Fruit fly (Drosophila melanogaster) whole organism, embryonic: Measurements from ENCODE around the gene GNBP3.

Experiments used
- Ada2b ChIP-seq: fragments of 200-800 bp; sonication (Bioruptor generic); IDR thresholded peaks from 2 replicates; pipeline ENCODE4 v1.3.6; 2022; ENCODE audit warnings: missing biosample characterization, missing genetic modification characterization
- Bgb ChIP-seq: fragments of 200-800 bp; sonication (Bioruptor generic); IDR thresholded peaks from 2 replicates; pipeline ENCODE4 v1.3.6; 2022; ENCODE audit warnings: missing biosample characterization, missing genetic modification characterization; ENCODE audit not compliant: partially characterized antibody
- Bteb2 ChIP-seq: fragments of 200-800 bp; sonication (Bioruptor generic); optimal IDR thresholded peaks from 2 replicates; lab custom pipeline; 2016; ENCODE audit warnings: missing biosample characterization, missing genetic modification characterization
- CG11398 ChIP-seq: fragments of 200-800 bp; sonication (Bioruptor generic); optimal IDR thresholded peaks from 2 replicates; lab custom pipeline; 2016; ENCODE audit warnings: missing biosample characterization, missing genetic modification characterization
- CG12071 ChIP-seq: fragments of 200-800 bp; sonication (Bioruptor generic); optimal IDR thresholded peaks from 3 replicates; lab custom pipeline; 2018; ENCODE audit warnings: missing biosample characterization, mild to moderate bottlenecking, missing genetic modification characterization
- CG12299 ChIP-seq: fragments of 200-800 bp; sonication (Bioruptor generic); optimal IDR thresholded peaks from 2 replicates; lab custom pipeline; 2018; ENCODE audit warnings: missing biosample characterization, mild to moderate bottlenecking, missing genetic modification characterization
- CG13287 ChIP-seq: fragments of 200-800 bp; sonication (Bioruptor generic); IDR thresholded peaks from 2 replicates; pipeline ENCODE4 v1.3.6; 2022; ENCODE audit warnings: missing biosample characterization, missing genetic modification characterization; ENCODE audit not compliant: partially characterized antibody
- CG1603 ChIP-seq: fragments of 200-800 bp; sonication (Bioruptor generic); optimal IDR thresholded peaks from 2 replicates; lab custom pipeline; 2019; ENCODE audit warnings: missing biosample characterization, mild to moderate bottlenecking, missing genetic modification characterization, moderate library complexity
- CG16813 ChIP-seq: fragments of 200-800 bp; sonication (Bioruptor generic); IDR thresholded peaks from 3 replicates; pipeline ENCODE4 v1.3.6; 2022; ENCODE audit warnings: missing biosample characterization, missing genetic modification characterization; ENCODE audit not compliant: partially characterized antibody
- CG17361 ChIP-seq: fragments of 200-800 bp; sonication (Bioruptor generic); IDR thresholded peaks from 3 replicates; pipeline ENCODE4 v1.3.6; 2022; ENCODE audit warnings: missing biosample characterization, missing genetic modification characterization
- CG18764 ChIP-seq: fragments of 200-800 bp; sonication (Bioruptor generic); optimal IDR thresholded peaks from 3 replicates; lab custom pipeline; 2016; ENCODE audit warnings: missing biosample characterization, missing genetic modification characterization
- CG33213 ChIP-seq: fragments of 200-800 bp; sonication (Bioruptor generic); optimal IDR thresholded peaks from 3 replicates; lab custom pipeline; 2016; ENCODE audit warnings: missing biosample characterization, missing genetic modification characterization
- CG34224 ChIP-seq: fragments of 200-800 bp; sonication (Bioruptor generic); IDR thresholded peaks from 3 replicates; pipeline ENCODE4 v1.3.6; 2022; ENCODE audit warnings: missing biosample characterization, missing genetic modification characterization; ENCODE audit not compliant: partially characterized antibody
- CG4328 ChIP-seq: fragments of 200-800 bp; sonication (Bioruptor generic); optimal IDR thresholded peaks from 3 replicates; lab custom pipeline; 2017; ENCODE audit warnings: missing biosample characterization, missing genetic modification reagents, missing genetic modification characterization
- CG6654 ChIP-seq: fragments of 200-800 bp; sonication (Bioruptor generic); optimal IDR thresholded peaks from 2 replicates; lab custom pipeline; 2017; ENCODE audit warnings: missing biosample characterization, mild to moderate bottlenecking, missing genetic modification characterization
- CG7357 ChIP-seq: fragments of 200-800 bp; sonication (Bioruptor generic); IDR thresholded peaks from 3 replicates; pipeline ENCODE4 v1.3.6; 2022; ENCODE audit warnings: missing biosample characterization, missing genetic modification characterization
- CG8290 ChIP-seq, 3 experiments: fragments of 200-800 bp; sonication (Bioruptor generic); optimal IDR thresholded peaks; 2 replicates each; lab custom pipeline; 2016 to 2019; ENCODE audit warnings: missing biosample characterization in 3 of 3, missing genetic modification characterization in 3 of 3, mild to moderate bottlenecking in 2 of 3, moderate library complexity in 1 of 3
- CTCF ChIP-seq: fragments of 200-800 bp; sonication (Bioruptor generic); optimal IDR thresholded peaks from 2 replicates; lab custom pipeline; 2017; ENCODE audit warnings: missing biosample characterization, mild to moderate bottlenecking, missing genetic modification characterization, moderate library complexity
- Dp ChIP-seq: fragments of 200-800 bp; sonication (Bioruptor generic); optimal IDR thresholded peaks from 2 replicates; lab custom pipeline; 2018; ENCODE audit warnings: missing biosample characterization, mild to moderate bottlenecking, missing genetic modification characterization, moderate library complexity
- Fer1 ChIP-seq: fragments of 200-800 bp; sonication (Bioruptor generic); optimal IDR thresholded peaks from 2 replicates; lab custom pipeline; 2017; ENCODE audit warnings: missing biosample characterization, mild to moderate bottlenecking, missing genetic modification characterization
- Hr51 ChIP-seq, 2 experiments: fragments of 200-800 bp; sonication (Bioruptor generic); optimal IDR thresholded peaks; 2 replicates in 1 of 2; 3 replicates in 1 of 2; lab custom pipeline; 2016 to 2018; ENCODE audit warnings: missing biosample characterization in 2 of 2, missing genetic modification characterization in 2 of 2, mild to moderate bottlenecking in 1 of 2, moderate library complexity in 1 of 2
- Lhr ChIP-seq: fragments of 200-800 bp; sonication (Bioruptor generic); optimal IDR thresholded peaks from 3 replicates; lab custom pipeline; 2017; ENCODE audit warnings: mild to moderate bottlenecking, missing biosample characterization, missing genetic modification reagents, missing genetic modification characterization
- Med ChIP-seq: fragments of 200-800 bp; sonication (Bioruptor generic); peaks from one replicate; lab custom pipeline; 2016; ENCODE audit warnings: missing biosample characterization, missing genetic modification characterization, mild to moderate bottlenecking, inconsistent platforms, moderate library complexity
- Meics ChIP-seq: fragments of 200-800 bp; sonication (Bioruptor generic); optimal IDR thresholded peaks from 2 replicates; lab custom pipeline; 2017; ENCODE audit warnings: missing biosample characterization, mild to moderate bottlenecking, missing genetic modification characterization
- Poxn ChIP-seq: fragments of 200-800 bp; sonication (Bioruptor generic); IDR thresholded peaks from 2 replicates; pipeline ENCODE4 v1.3.6; 2022; ENCODE audit warnings: missing biosample characterization, missing genetic modification characterization
- Sox100B ChIP-seq: fragments of 200-800 bp; sonication (Bioruptor generic); optimal IDR thresholded peaks from 3 replicates; lab custom pipeline; 2018; ENCODE audit warnings: missing biosample characterization, mild to moderate bottlenecking, missing genetic modification characterization
- Usf ChIP-seq: fragments of 200-800 bp; sonication (Bioruptor generic); optimal IDR thresholded peaks from 2 replicates; lab custom pipeline; 2017; ENCODE audit warnings: missing genotype, missing biosample characterization, missing genetic modification characterization
- YL-1 ChIP-seq: fragments of 200-800 bp; sonication (Bioruptor generic); optimal IDR thresholded peaks from 3 replicates; lab custom pipeline; 2017; ENCODE audit warnings: missing biosample characterization, mild to moderate bottlenecking, missing genetic modification characterization
- amos ChIP-seq: fragments of 200-800 bp; sonication (Bioruptor generic); IDR thresholded peaks from 2 replicates; pipeline ENCODE4 v1.3.6; 2022; ENCODE audit warnings: missing biosample characterization, missing genetic modification characterization; ENCODE audit not compliant: partially characterized antibody
- aop ChIP-seq: fragments of 200-800 bp; sonication (Bioruptor generic); IDR thresholded peaks from 2 replicates; pipeline ENCODE4 v1.3.6; 2022; ENCODE audit warnings: missing biosample characterization, missing genetic modification characterization
- ara ChIP-seq: fragments of 200-800 bp; sonication (Bioruptor generic); IDR thresholded peaks from 2 replicates; pipeline ENCODE4 v1.3.6; 2022; ENCODE audit warnings: missing biosample characterization, missing genetic modification characterization
- bsh ChIP-seq, 2 experiments: fragments of 200-800 bp; sonication (Bioruptor generic); optimal IDR thresholded peaks; 2 replicates each; lab custom pipeline; 2017 to 2018; ENCODE audit warnings: mild to moderate bottlenecking in 2 of 2, missing biosample characterization in 2 of 2, missing genetic modification characterization in 2 of 2, moderate library complexity in 1 of 2
- dimm ChIP-seq: fragments of 200-800 bp; sonication (Bioruptor generic); IDR thresholded peaks from 2 replicates; pipeline ENCODE4 v1.3.6; 2022; ENCODE audit warnings: missing biosample characterization, missing genetic modification characterization
- en ChIP-seq: fragments of 200-800 bp; sonication (Bioruptor generic); optimal IDR thresholded peaks from 2 replicates; lab custom pipeline; 2016; ENCODE audit warnings: missing biosample characterization, missing genetic modification characterization
- fd3F ChIP-seq: fragments of 200-800 bp; sonication (Bioruptor generic); optimal IDR thresholded peaks from 2 replicates; lab custom pipeline; 2018; ENCODE audit warnings: missing biosample characterization, mild to moderate bottlenecking, missing genetic modification characterization, moderate library complexity
- gcm2 ChIP-seq: fragments of 200-800 bp; sonication (Bioruptor generic); optimal IDR thresholded peaks from 2 replicates; lab custom pipeline; 2016; ENCODE audit warnings: missing biosample characterization, missing genetic modification characterization
- grn ChIP-seq: fragments of 200-800 bp; sonication (Bioruptor generic); optimal IDR thresholded peaks from 3 replicates; lab custom pipeline; 2017; ENCODE audit warnings: missing biosample characterization, missing genetic modification characterization
- gro ChIP-seq: fragments of 200-800 bp; sonication (Bioruptor generic); optimal IDR thresholded peaks from 2 replicates; lab custom pipeline; 2016; ENCODE audit warnings: missing biosample characterization, missing genetic modification characterization
- ham ChIP-seq: fragments of 200-800 bp; sonication (Bioruptor generic); IDR thresholded peaks from 2 replicates; pipeline ENCODE4 v1.3.6; 2022; ENCODE audit warnings: missing biosample characterization, missing genetic modification characterization
- hth ChIP-seq: fragments of >200 bp; optimal IDR thresholded peaks from 2 replicates; lab custom pipeline; 2017; ENCODE audit warnings: inconsistent platforms
- jumu ChIP-seq: fragments of 200-800 bp; sonication (Bioruptor generic); optimal IDR thresholded peaks from 3 replicates; lab custom pipeline; 2016; ENCODE audit warnings: missing biosample characterization, missing genetic modification characterization
- nmo ChIP-seq: fragments of 200-800 bp; sonication (Bioruptor generic); optimal IDR thresholded peaks from 2 replicates; lab custom pipeline; 2018; ENCODE audit warnings: missing biosample characterization, mild to moderate bottlenecking, missing genetic modification characterization, moderate library complexity
- otp ChIP-seq: fragments of 200-800 bp; sonication (Bioruptor generic); IDR thresholded peaks from 3 replicates; pipeline ENCODE4, ENCODE4 v1.3.6; 2022; ENCODE audit warnings: missing biosample characterization, missing genetic modification characterization
- phol ChIP-seq: fragments of 200-800 bp; sonication (Bioruptor generic); optimal IDR thresholded peaks from 3 replicates; lab custom pipeline; 2018; ENCODE audit warnings: missing biosample characterization, mild to moderate bottlenecking, missing genetic modification characterization, moderate library complexity
- prd ChIP-seq, 3 experiments: fragments of >200 bp in 2 of 3; fragments of 200-800 bp in 1 of 3; sonication (Bioruptor generic) in 1 of 3; optimal IDR thresholded peaks in 2 of 3; IDR thresholded peaks in 1 of 3; 2 replicates in 2 of 3; 3 replicates in 1 of 3; pipeline versions ENCODE4 v1.3.6 to Lab custom; 2017 to 2022; ENCODE audit warnings: missing biosample characterization in 1 of 3, missing genetic modification characterization in 1 of 3
- rib ChIP-seq: fragments of 200-800 bp; sonication (Bioruptor generic); IDR thresholded peaks from 2 replicates; pipeline ENCODE4 v1.3.6; 2022; ENCODE audit warnings: missing biosample characterization, missing genetic modification characterization
- run ChIP-seq: fragments of 200-800 bp; sonication (Bioruptor generic); optimal IDR thresholded peaks from 3 replicates; lab custom pipeline; 2018; ENCODE audit warnings: missing biosample characterization, mild to moderate bottlenecking, missing genetic modification characterization
- slou ChIP-seq: fragments of 200-800 bp; sonication (Bioruptor generic); optimal IDR thresholded peaks from 3 replicates; lab custom pipeline; 2016; ENCODE audit warnings: missing biosample characterization, missing genetic modification characterization
- tgo ChIP-seq: fragments of 200-800 bp; sonication (Bioruptor generic); IDR thresholded peaks from 3 replicates; pipeline ENCODE4 v1.3.6; 2022; ENCODE audit warnings: missing biosample characterization, missing genetic modification characterization
- tll ChIP-seq, 2 experiments: fragments of 200-800 bp in 1 of 2; fragments of >200 bp in 1 of 2; sonication (Bioruptor generic) in 1 of 2; optimal IDR thresholded peaks; 2 replicates each; lab custom pipeline; 2017 to 2019; ENCODE audit warnings: missing biosample characterization in 2 of 2, missing genetic modification characterization in 2 of 2, mild to moderate bottlenecking in 1 of 2, moderate library complexity in 1 of 2
- yki ChIP-seq: fragments of >200 bp; optimal IDR thresholded peaks from 3 replicates; lab custom pipeline; 2018

GNBP3 gene

DNA sequence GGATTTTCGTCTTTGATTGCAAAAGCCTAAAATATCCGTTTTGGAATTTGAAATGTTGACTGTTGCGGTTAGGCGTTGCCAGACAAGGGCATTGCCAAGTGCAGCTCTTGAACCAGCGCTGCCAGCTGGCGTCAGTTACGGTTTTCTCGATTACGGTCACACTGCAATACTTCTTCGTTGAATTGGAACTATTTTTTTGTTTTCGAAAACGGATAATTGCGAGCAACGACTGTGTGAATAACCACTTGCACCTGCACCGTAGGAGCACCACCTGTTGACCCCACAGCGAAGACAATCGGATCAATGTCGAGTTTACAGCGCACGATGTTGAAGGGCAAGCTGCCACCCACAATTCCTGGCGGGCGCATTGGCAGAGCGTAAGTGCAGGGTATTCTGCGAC is 31.8 kb downstream of the GNBP3 start, which contains the start of gene CG5068 (continued):
- no peak for TF ChIP-seq otp
- TF ChIP-seq rib (GFP tag; lab: Robert Waterston, UW), result no peak
- no peak for TF ChIP-seq Sox100B
- TF ChIP-seq CG34224 (GFP tag; lab: Robert Waterston, UW), result no peak
- TF ChIP-seq amos (GFP tag; lab: Robert Waterston, UW), result peak; percentile 51; the same call in 1 of the 2 replicates
- TF ChIP-seq YL-1 (GFP tag; lab: Kevin White, UChicago), result peak; percentile 78
- peak; percentile 74 for TF ChIP-seq CG1603 (tag; lab: Kevin White, UChicago)
- TF ChIP-seq tgo (GFP tag; lab: Robert Waterston, UW), result no peak
- TF ChIP-seq CG18764 (GFP tag; lab: Kevin White, UChicago), result no peak
- TF ChIP-seq dimm, result no peak
- TF ChIP-seq Med (GFP tag; lab: Kevin White, UChicago), result peak; percentile 77
- TF ChIP-seq Poxn (GFP tag; lab: Robert Waterston, UW), result no peak
- TF ChIP-seq Dp (GFP tag; lab: Kevin White, UChicago), result peak; percentile 79
- no peak for TF ChIP-seq run (tag; lab: Kevin White, UChicago)
- TF ChIP-seq ham (GFP tag; lab: Robert Waterston, UW), result no peak
- TF ChIP-seq grn (GFP tag; lab: Kevin White, UChicago), result no peak
- TF ChIP-seq gro (GFP tag; lab: Kevin White, UChicago), result no peak
- TF ChIP-seq ara (GFP tag; lab: Robert Waterston, UW), result no peak
- TF ChIP-seq bsh (GFP tag; optimal IDR thresholded peaks at IDR 0.05; lab: Kevin White, UChicago), result no peak
- TF ChIP-seq Usf (GFP tag; lab: Kevin White, UChicago), result no peak
- no peak for TF ChIP-seq yki
- TF ChIP-seq Ada2b (GFP tag; lab: Robert Waterston, UW), result no peak
- TF ChIP-seq nmo (GFP tag; lab: Kevin White, UChicago), result peak; percentile 21
- TF ChIP-seq aop (GFP tag; lab: Robert Waterston, UW), result no peak
- peak; percentile 42; the same call in 1 of the 2 replicates for TF ChIP-seq CG13287
- TF ChIP-seq CG4328, result no peak
- peak; percentile 21 for TF ChIP-seq Lhr
- TF ChIP-seq CG17361 (GFP tag; lab: Robert Waterston, UW), result no peak
- TF ChIP-seq gcm2 (GFP tag; lab: Kevin White, UChicago), result no peak
- no peak for TF ChIP-seq Bteb2 (GFP tag; lab: Kevin White, UChicago)
- TF ChIP-seq CG12299, result no peak
- TF ChIP-seq phol (tag; lab: Kevin White, UChicago), result peak; percentile 37
- TF ChIP-seq tll (GFP tag; optimal IDR thresholded peaks at IDR 0.05; lab: Kevin White, UChicago), result peak in 1 of 2 experiments; percentile 20
- peak; percentile 13 for TF ChIP-seq CTCF
- no peak for TF ChIP-seq CG33213 (GFP tag; lab: Kevin White, UChicago)
- TF ChIP-seq Hr51 (GFP tag; optimal IDR thresholded peaks at IDR 0.05; lab: Kevin White, UChicago), result no peak
- TF ChIP-seq CG11398 (GFP tag; lab: Kevin White, UChicago), result no peak
- no peak for TF ChIP-seq CG7357 (GFP tag; lab: Robert Waterston, UW)
- TF ChIP-seq en (GFP tag; lab: Kevin White, UChicago), result no peak
- no peak; the same call in 2 of the 3 replicates for TF ChIP-seq CG16813 (GFP tag; lab: Robert Waterston, UW)
- TF ChIP-seq CG12071 (GFP tag; lab: Kevin White, UChicago), result no peak
- TF ChIP-seq Bgb (GFP tag; lab: Robert Waterston, UW), result peak; percentile 49; the same call in 1 of the 2 replicates
- TF ChIP-seq Fer1 (GFP tag; lab: Kevin White, UChicago), result no peak
- TF ChIP-seq CG8290 (GFP tag; optimal IDR thresholded peaks at IDR 0.05; lab: Kevin White, UChicago), result no peak
- TF ChIP-seq CG8290 (tag; optimal IDR thresholded peaks at IDR 0.05; lab: Kevin White, UChicago), result no peak
- TF ChIP-seq slou (GFP tag; lab: Kevin White, UChicago), result no peak
- TF ChIP-seq prd (optimal IDR thresholded peaks at IDR 0.05; lab: Kevin White, UChicago), result no peak
- no peak for TF ChIP-seq prd (GFP tag; IDR thresholded peaks at IDR 0.05; lab: Robert Waterston, UW)
- TF ChIP-seq CG6654 (GFP tag; lab: Kevin White, UChicago), result no peak
- TF ChIP-seq hth (lab: Kevin White, UChicago), result no peak
- TF ChIP-seq Meics, result no peak
- no peak for TF ChIP-seq fd3F (GFP tag; lab: Kevin White, UChicago)
- no peak for TF ChIP-seq jumu (GFP tag; lab: Kevin White, UChicago)
